Worm (Caenorhabditis elegans) whole organism, L4 larva: ENCODE data around the gene srx-135.
A peak's percentile ranks its signal among the peaks of the same experiment; 100 is the strongest.

Experiments used
- F10B5.3 ChIP-seq: sonication (generic microtip); optimal IDR thresholded peaks from 2 replicates; lab custom pipeline; 2016; ENCODE audit warnings: mild to moderate bottlenecking, missing genetic modification characterization, missing compliant biosample characterization
- daf-12 ChIP-seq: fragments of 150-350 bp; optimal IDR thresholded peaks from 2 replicates; lab custom pipeline; 2014; ENCODE audit warnings: missing biosample characterization, missing genetic modification reagents, missing genetic modification characterization
- egl-27 ChIP-seq: sonication (generic microtip); optimal IDR thresholded peaks from 3 replicates; lab custom pipeline; 2017; ENCODE audit warnings: missing biosample characterization, missing genetic modification reagents, missing genetic modification characterization
- mdl-1 ChIP-seq, 2 experiments: fragments of 150-350 bp in 1 of 2; sonication (generic microtip) in 1 of 2; optimal IDR thresholded peaks; 2 replicates each; lab custom pipeline; 2014 to 2017; ENCODE audit warnings: missing biosample characterization in 2 of 2, missing genetic modification characterization in 2 of 2
- mdt-29 ChIP-seq: fragments of 200-800 bp; sonication (Bioruptor generic); IDR thresholded peaks from 2 replicates; pipeline ENCODE4 v1.3.6; 2022; ENCODE audit warnings: missing genetic modification reagents, missing genetic modification characterization, missing compliant biosample characterization
- nhr-11 ChIP-seq: fragments of 150-350 bp; optimal IDR thresholded peaks from 2 replicates; lab custom pipeline; 2014; ENCODE audit warnings: missing biosample characterization, missing genetic modification characterization
- pqm-1 ChIP-seq: sonication (generic microtip); optimal IDR thresholded peaks from 2 replicates; lab custom pipeline; 2017; ENCODE audit warnings: missing biosample characterization, missing genetic modification characterization
- unc-130 ChIP-seq: sonication (generic microtip); optimal IDR thresholded peaks from 2 replicates; lab custom pipeline; 2016; ENCODE audit warnings: missing genetic modification reagents, missing genetic modification characterization, missing compliant biosample characterization
- unc-39 ChIP-seq: sonication (generic microtip); optimal IDR thresholded peaks from 2 replicates; lab custom pipeline; 2017; ENCODE audit warnings: missing biosample characterization, missing genetic modification characterization
- vab-7 ChIP-seq: fragments of 200-800 bp; sonication (Bioruptor generic); IDR thresholded peaks from 2 replicates; pipeline ENCODE4 v1.3.6; 2022; ENCODE audit warnings: missing genetic modification reagents, missing genetic modification characterization, missing compliant biosample characterization
- zip-11 ChIP-seq: fragments of 200-800 bp; sonication (Bioruptor generic); IDR thresholded peaks from 2 replicates; pipeline ENCODE4 v1.3.6; 2022; ENCODE audit warnings: missing genetic modification characterization, missing compliant biosample characterization
- ztf-11 ChIP-seq: fragments of 150-350 bp; optimal IDR thresholded peaks from 2 replicates; lab custom pipeline; 2014; ENCODE audit warnings: missing biosample characterization, missing genetic modification characterization

ce11 chrV:13818824-13819408 lies 40.1 kb upstream of the srx-135 start, which contains the start of gene sel-10:
- TF ChIP-seq nhr-11 (tag; lab: Kevin White, UChicago) (peak; percentile 60), F10B5.3 (tag; lab: Kevin White, UChicago) (peak; percentile 23), pqm-1 (tag; lab: Kevin White, UChicago) (no peak), zip-11 (GFP tag; lab: Robert Waterston, UW) (no peak), unc-39 (tag; lab: Kevin White, UChicago) (no peak), unc-130 (GFP tag; lab: Kevin White, UChicago) (no peak), ztf-11 (tag; lab: Kevin White, UChicago) (no peak), mdl-1 (tag; optimal IDR thresholded peaks at IDR 0.05; lab: Kevin White, UChicago) (no peak), vab-7 (no peak), mdt-29 (no peak), egl-27 (no peak), daf-12 (tag; lab: Kevin White, UChicago) (no peak)
